Fruit fly (Drosophila melanogaster): ENCODE data around the gene LManII.
A peak's percentile ranks its signal among the peaks of the same experiment; 100 is the strongest.

The LManII gene

DNA sequence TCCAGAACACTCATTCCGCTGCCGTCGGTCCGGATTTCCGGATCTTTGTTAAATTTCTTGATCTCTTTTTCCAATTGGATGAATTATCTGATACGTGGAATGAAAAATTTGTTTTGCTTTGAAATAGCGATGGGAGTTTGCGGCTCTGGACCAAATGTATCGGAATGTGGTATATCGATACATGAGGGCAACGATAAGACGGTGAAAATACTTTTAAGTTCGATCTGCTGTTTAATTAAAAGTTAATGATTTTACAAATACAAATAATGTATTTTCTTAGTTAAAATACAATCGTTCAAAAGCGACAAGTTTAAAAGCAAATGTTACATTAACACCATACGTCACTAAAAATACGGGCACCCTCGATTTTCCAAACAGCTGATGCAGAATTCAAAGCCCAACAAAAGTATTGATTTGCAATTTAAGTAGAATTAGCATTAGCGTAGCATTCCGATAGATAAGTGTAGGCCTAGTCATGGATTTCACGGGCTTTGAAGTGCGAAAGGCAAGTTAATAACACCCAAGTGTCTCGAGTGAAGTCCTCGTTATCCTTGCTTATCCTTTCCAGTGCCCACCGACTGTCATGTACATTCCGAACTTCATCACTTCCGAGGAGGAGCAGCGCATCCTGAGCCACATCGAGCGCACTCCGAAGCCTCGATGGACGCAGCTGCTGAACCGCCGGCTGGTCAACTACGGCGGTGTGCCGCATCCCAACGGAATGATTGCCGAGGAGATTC lies 31.2 kb downstream of the LManII start, which contains the start of the genes Cog4 and CG6144:
Gene Cog4, minus strand, starts transcription at position 139 of the 740 bp plus-strand sequence.
Gene CG6144, plus strand, starts transcription at position 211 of the 740 bp plus-strand sequence.
- TF ChIP-seq Ssrp (tag; optimal IDR thresholded peaks at IDR 0.05) = no peak
- no peak for TF ChIP-seq CG10543 (GFP tag; optimal IDR thresholded peaks at IDR 0.05)
- no peak for TF ChIP-seq CG9817 (tag; optimal IDR thresholded peaks at IDR 0.05)
- TF ChIP-seq hbn (GFP tag; IDR thresholded peaks at IDR 0.05; ENCODE audit: partially characterized antibody) = peak; percentile 82
- TF ChIP-seq B-H1 (GFP tag; IDR thresholded peaks at IDR 0.05) = no peak
- TF ChIP-seq p53 (GFP tag; optimal IDR thresholded peaks at IDR 0.05) = no peak
- TF ChIP-seq Xbp1 (GFP tag; optimal IDR thresholded peaks at IDR 0.05) = peak; percentile 37
- TF ChIP-seq CG9876 (GFP tag; optimal IDR thresholded peaks at IDR 0.05) = no peak
- TF ChIP-seq CG34224 (GFP tag; IDR thresholded peaks at IDR 0.05; ENCODE audit: partially characterized antibody) = peak; percentile 82
- no peak for TF ChIP-seq dmrt11E (tag; optimal IDR thresholded peaks at IDR 0.05)
- no peak for TF ChIP-seq CG2202 (tag; optimal IDR thresholded peaks at IDR 0.05)
- TF ChIP-seq NFAT (GFP tag; IDR thresholded peaks at IDR 0.05) = no peak
- TF ChIP-seq CG4404 (GFP tag; IDR thresholded peaks at IDR 0.05) = no peak
- 0 out of 3 replicates have a peak, but pooled peaks have one; percentile 17 for TF ChIP-seq Aef1 (GFP tag; IDR thresholded peaks at IDR 0.05)
- no peak for TF ChIP-seq Asciz (GFP tag; optimal IDR thresholded peaks at IDR 0.05)
- no peak for TF ChIP-seq fd3F (GFP tag; optimal IDR thresholded peaks at IDR 0.05)
- TF ChIP-seq hb (GFP tag; IDR thresholded peaks at IDR 0.05; ENCODE audit: partially characterized antibody) = peak; percentile 27; the same call in 2 of the 3 replicates
- no peak for TF ChIP-seq Bdp1 (GFP tag; optimal IDR thresholded peaks at IDR 0.05)
- no peak for TF ChIP-seq pan (optimal IDR thresholded peaks at IDR 0.05)
- TF ChIP-seq pan (GFP tag; optimal IDR thresholded peaks at IDR 0.05 in 1 of 2, IDR thresholded peaks at IDR 0.05 in 1 of 2) = peak in 1 of 2 experiments; percentile 34
- peak in 1 of 2 experiments; percentile 22 for TF ChIP-seq Pdp1 (GFP tag; optimal IDR thresholded peaks at IDR 0.05)
- no peak for TF ChIP-seq dati (GFP tag; IDR thresholded peaks at IDR 0.05)
- no peak for TF ChIP-seq Chrac-16 (GFP tag; optimal IDR thresholded peaks at IDR 0.05)
- TF ChIP-seq CG10274 (GFP tag; optimal IDR thresholded peaks at IDR 0.05) = no peak
- TF ChIP-seq Rfx (GFP tag; IDR thresholded peaks at IDR 0.05) = 0 out of 2 replicates have a peak, but pooled peaks have one; percentile 33
- no peak for TF ChIP-seq lab (GFP tag; optimal IDR thresholded peaks at IDR 0.05)
- TF ChIP-seq Elba2 (GFP tag; optimal IDR thresholded peaks at IDR 0.05) = peak; percentile 68
- peak; percentile 76 for TF ChIP-seq sens (GFP tag)
- no peak for TF ChIP-seq hkb (optimal IDR thresholded peaks at IDR 0.05)
- peak; percentile 49; the same call in 1 of the 2 replicates for TF ChIP-seq hkb (GFP tag; IDR thresholded peaks at IDR 0.05)
- TF ChIP-seq CG31388 (GFP tag; optimal IDR thresholded peaks at IDR 0.05) = no peak
- TF ChIP-seq CG18262 (tag; optimal IDR thresholded peaks at IDR 0.05) = no peak
- peak; percentile 61 for TF ChIP-seq CG14710 (tag; optimal IDR thresholded peaks at IDR 0.05)
- TF ChIP-seq MBD-R2 (GFP tag; IDR thresholded peaks at IDR 0.05) = peak; percentile 87
- no peak for TF ChIP-seq fd64A (GFP tag; optimal IDR thresholded peaks at IDR 0.05)
- peak; percentile 29 for TF ChIP-seq Ets97D (GFP tag; optimal IDR thresholded peaks at IDR 0.05)
- peak; percentile 21; the same call in 1 of the 2 replicates for TF ChIP-seq sisA (GFP tag; IDR thresholded peaks at IDR 0.05)
- no peak for TF ChIP-seq CG4424 (GFP tag; optimal IDR thresholded peaks at IDR 0.05)
- TF ChIP-seq cato (GFP tag; optimal IDR thresholded peaks at IDR 0.05; ENCODE audit: borderline replicate concordance) = no peak
- TF ChIP-seq CG9797 (GFP tag; optimal IDR thresholded peaks at IDR 0.05) = peak; percentile 61
- no peak for TF ChIP-seq CG16779 (GFP tag; IDR thresholded peaks at IDR 0.05)
- no peak for TF ChIP-seq gsb (GFP tag; IDR thresholded peaks at IDR 0.05)
- 0 out of 2 replicates have a peak, but pooled peaks have one; percentile 5 for TF ChIP-seq ap (GFP tag; IDR thresholded peaks at IDR 0.05)
- TF ChIP-seq E2f2 (GFP tag; IDR thresholded peaks at IDR 0.05) = peak; percentile 52
- peak; percentile 83 for TF ChIP-seq unc-4 (GFP tag; IDR thresholded peaks at IDR 0.05; ENCODE audit: partially characterized antibody)
- TF ChIP-seq CG10209 (GFP tag; optimal IDR thresholded peaks at IDR 0.05) = no peak
- TF ChIP-seq sd (tag; optimal IDR thresholded peaks at IDR 0.05) = peak; percentile 97
- no peak for TF ChIP-seq seq (GFP tag; IDR thresholded peaks at IDR 0.05)
- TF ChIP-seq CG9609 (GFP tag; optimal IDR thresholded peaks at IDR 0.05) = no peak
- TF ChIP-seq bab2 (GFP tag; optimal IDR thresholded peaks at IDR 0.05) = peak; percentile 18

Data from whole organism, embryonic.